Worm (Caenorhabditis elegans) whole organism, young adult: ENCODE results near the gene drap-1.

Source experiments
- C06A6.2 ChIP-seq: fragments of 200-800 bp; sonication (Bioruptor generic); conservative IDR thresholded peaks from 2 replicates; pipeline ENCODE4 v1.3.6; 2022; ENCODE audit warnings: missing genetic modification characterization, missing compliant biosample characterization
- F23B12.7 ChIP-seq: sonication (generic microtip); optimal IDR thresholded peaks from 2 replicates; lab custom pipeline; 2017; ENCODE audit warnings: missing genetic modification characterization, mild to moderate bottlenecking, missing compliant biosample characterization, antibody characterized with exemption, moderate library complexity; ENCODE audit not compliant: insufficient read depth
- F33H1.4 ChIP-seq: fragments of 200-800 bp; sonication (Bioruptor generic); IDR thresholded peaks from 2 replicates; pipeline ENCODE4 v1.3.6; 2022; ENCODE audit warnings: missing genetic modification reagents, missing genetic modification characterization, missing compliant biosample characterization
- F37B4.10 ChIP-seq: fragments of 200-800 bp; sonication (Bioruptor generic); IDR thresholded peaks from 2 replicates; pipeline ENCODE4 v1.3.6; 2022; ENCODE audit warnings: missing genetic modification characterization, missing compliant biosample characterization
- F49E8.2 ChIP-seq: sonication (generic microtip); optimal IDR thresholded peaks from 3 replicates; lab custom pipeline; 2017; ENCODE audit warnings: missing genetic modification characterization, mild to moderate bottlenecking, missing compliant biosample characterization, antibody characterized with exemption, moderate library complexity; ENCODE audit not compliant: insufficient read depth
- F55B11.4 ChIP-seq: sonication (generic microtip); optimal IDR thresholded peaks from 2 replicates; lab custom pipeline; 2016; ENCODE audit warnings: missing compliant biosample characterization, missing genetic modification characterization, borderline replicate concordance; ENCODE audit not compliant: insufficient read depth
- F57A8.1 ChIP-seq: fragments of 200-800 bp; sonication (Bioruptor generic); optimal IDR thresholded peaks from 2 replicates; lab custom pipeline; 2018; ENCODE audit warnings: mild to moderate bottlenecking, missing genetic modification characterization, moderate library complexity, missing compliant biosample characterization
- F57C9.4 ChIP-seq: sonication (generic microtip); optimal IDR thresholded peaks from 2 replicates; lab custom pipeline; 2017; ENCODE audit warnings: mild to moderate bottlenecking, missing genetic modification characterization, missing compliant biosample characterization
- Y56A3A.18 ChIP-seq: fragments of 200-800 bp; sonication (Bioruptor generic); IDR thresholded peaks from 2 replicates; pipeline ENCODE4 v1.3.6; 2022; ENCODE audit warnings: missing genetic modification reagents, missing genetic modification characterization, missing compliant biosample characterization
- akir-1 ChIP-seq: fragments of 200-800 bp; sonication (Bioruptor generic); optimal IDR thresholded peaks from 2 replicates; lab custom pipeline; 2018; ENCODE audit warnings: mild to moderate bottlenecking, missing genetic modification characterization, moderate library complexity, missing compliant biosample characterization
- aptf-2 ChIP-seq: fragments of 200-800 bp; sonication (Bioruptor generic); conservative IDR thresholded peaks from 2 replicates; pipeline ENCODE4 v1.3.6; 2022; ENCODE audit warnings: missing genetic modification reagents, missing genetic modification characterization, missing compliant biosample characterization
- aptf-3 ChIP-seq: fragments of 200-800 bp; sonication (Bioruptor generic); IDR thresholded peaks from 2 replicates; pipeline ENCODE4 v1.3.6; 2022; ENCODE audit warnings: missing genetic modification characterization, missing compliant biosample characterization
- attf-5 ChIP-seq: fragments of 200-800 bp; sonication (Bioruptor generic); optimal IDR thresholded peaks from 2 replicates; lab custom pipeline; 2018; ENCODE audit warnings: mild to moderate bottlenecking, missing genetic modification characterization, missing compliant biosample characterization
- cebp-1 ChIP-seq, 2 experiments: fragments of 200-800 bp in 1 of 2; sonication (Bioruptor generic) in 1 of 2; sonication (generic microtip) in 1 of 2; IDR thresholded peaks in 1 of 2; optimal IDR thresholded peaks in 1 of 2; 2 replicates each; pipeline versions ENCODE4 v1.3.6 to Lab custom; 2017 to 2022; ENCODE audit warnings: missing compliant biosample characterization in 2 of 2, missing genetic modification characterization in 2 of 2, mild to moderate bottlenecking in 1 of 2, missing genetic modification reagents in 1 of 2, moderate library complexity in 1 of 2
- ceh-100 ChIP-seq: fragments of 200-800 bp; sonication (Bioruptor generic); IDR thresholded peaks from 2 replicates; pipeline ENCODE4 v1.3.6; 2022; ENCODE audit warnings: missing genetic modification reagents, missing genetic modification characterization, missing compliant biosample characterization
- ceh-40 ChIP-seq: fragments of 200-800 bp; sonication (Bioruptor generic); IDR thresholded peaks from 2 replicates; pipeline ENCODE4 v1.3.6; 2022; ENCODE audit warnings: missing genetic modification characterization, missing compliant biosample characterization
- die-1 ChIP-seq: sonication (generic microtip); optimal IDR thresholded peaks from 2 replicates; lab custom pipeline; 2016; ENCODE audit warnings: missing genotype, mild to moderate bottlenecking, missing genetic modification characterization, missing compliant biosample characterization
- dpff-1 ChIP-seq: sonication (generic microtip); optimal IDR thresholded peaks from 2 replicates; lab custom pipeline; 2017; ENCODE audit warnings: mild to moderate bottlenecking, missing genetic modification characterization, missing compliant biosample characterization
- dpl-1 ChIP-seq: fragments of 150-350 bp; optimal IDR thresholded peaks from 2 replicates; lab custom pipeline; 2014; ENCODE audit warnings: missing biosample characterization, missing genetic modification reagents, missing genetic modification characterization
- efl-1 ChIP-seq: fragments of 150-350 bp; optimal IDR thresholded peaks from 2 replicates; lab custom pipeline; 2014; ENCODE audit warnings: missing biosample characterization, missing genetic modification reagents, missing genetic modification characterization
- egl-18 ChIP-seq: fragments of 200-800 bp; sonication (Bioruptor generic); IDR thresholded peaks from 2 replicates; pipeline ENCODE4 v1.3.6; 2022; ENCODE audit warnings: missing genetic modification reagents, missing genetic modification characterization, missing compliant biosample characterization
- egl-44 ChIP-seq: fragments of 200-800 bp; sonication (Bioruptor generic); IDR thresholded peaks from 2 replicates; pipeline ENCODE4 v1.3.6; 2022; ENCODE audit warnings: missing genetic modification reagents, missing genetic modification characterization, missing compliant biosample characterization
- ets-4 ChIP-seq: fragments of 200-800 bp; sonication (Bioruptor generic); optimal IDR thresholded peaks from 2 replicates; lab custom pipeline; 2018; ENCODE audit warnings: mild to moderate bottlenecking, missing genetic modification characterization, missing compliant biosample characterization
- him-1 ChIP-seq: sonication (generic microtip); optimal IDR thresholded peaks from 2 replicates; lab custom pipeline; 2016; ENCODE audit warnings: missing genotype, missing genetic modification reagents, missing genetic modification characterization, missing compliant biosample characterization
- hlh-26 ChIP-seq: fragments of 200-800 bp; sonication (Bioruptor generic); conservative IDR thresholded peaks from 2 replicates; pipeline ENCODE4 v1.3.6; 2022; ENCODE audit warnings: missing genetic modification reagents, missing genetic modification characterization, missing compliant biosample characterization
- hmg-1.2 ChIP-seq: fragments of 200-800 bp; sonication (Bioruptor generic); IDR thresholded peaks from 2 replicates; pipeline ENCODE4 v1.3.6; 2022; ENCODE audit warnings: missing genetic modification reagents, missing genetic modification characterization, missing compliant biosample characterization
- lag-1 ChIP-seq: fragments of 200-800 bp; sonication (Bioruptor generic); IDR thresholded peaks from 2 replicates; pipeline ENCODE4 v1.3.6; 2022; ENCODE audit warnings: missing genetic modification reagents, missing genetic modification characterization, missing compliant biosample characterization
- let-526 ChIP-seq: fragments of 200-800 bp; sonication (Bioruptor generic); IDR thresholded peaks from 2 replicates; pipeline ENCODE4 v1.3.6; 2022; ENCODE audit warnings: missing genetic modification reagents, missing genetic modification characterization, missing compliant biosample characterization
- let-607 ChIP-seq, 2 experiments: fragments of 200-800 bp in 1 of 2; sonication (Bioruptor generic) in 1 of 2; sonication (generic microtip) in 1 of 2; optimal IDR thresholded peaks; 2 replicates each; lab custom pipeline; 2016 to 2018; ENCODE audit warnings: mild to moderate bottlenecking in 2 of 2, missing compliant biosample characterization in 2 of 2, missing genetic modification characterization in 2 of 2, moderate library complexity in 2 of 2, missing genotype in 1 of 2
- lin-35 ChIP-seq, 3 experiments: fragments of 150-350 bp in 2 of 3; sonication (generic microtip) in 1 of 3; optimal IDR thresholded peaks; 2 replicates each; lab custom pipeline; 2014 to 2018; ENCODE audit warnings: missing biosample characterization in 3 of 3, missing genetic modification characterization in 3 of 3, missing genetic modification reagents in 3 of 3
- lin-54 ChIP-seq: fragments of 200-800 bp; sonication (Bioruptor generic); optimal IDR thresholded peaks from 2 replicates; lab custom pipeline; 2018; ENCODE audit warnings: mild to moderate bottlenecking, missing genetic modification characterization, missing compliant biosample characterization
- madf-10 ChIP-seq: sonication (generic microtip); optimal IDR thresholded peaks from 2 replicates; lab custom pipeline; 2016; ENCODE audit warnings: mild to moderate bottlenecking, missing genetic modification characterization, missing compliant biosample characterization
- nfya-2 ChIP-seq: fragments of 200-800 bp; sonication (Bioruptor generic); IDR thresholded peaks from 2 replicates; pipeline ENCODE4 v1.3.6; 2022; ENCODE audit warnings: missing genetic modification reagents, missing genetic modification characterization, missing compliant biosample characterization
- nfyb-1 ChIP-seq: fragments of 200-800 bp; sonication (Bioruptor generic); IDR thresholded peaks from 2 replicates; pipeline ENCODE4 v1.3.6; 2022; ENCODE audit warnings: missing genetic modification reagents, missing genetic modification characterization, missing compliant biosample characterization
- nhr-80 ChIP-seq: sonication (generic microtip); optimal IDR thresholded peaks from 2 replicates; lab custom pipeline; 2016; ENCODE audit warnings: missing genetic modification characterization, missing compliant biosample characterization
- pbrm-1 ChIP-seq: fragments of 200-800 bp; sonication (Bioruptor generic); IDR thresholded peaks from 2 replicates; pipeline ENCODE4 v1.3.6; 2022; ENCODE audit warnings: missing genetic modification reagents, missing genetic modification characterization, missing compliant biosample characterization
- repo-1 ChIP-seq: sonication (generic microtip); optimal IDR thresholded peaks from 2 replicates; lab custom pipeline; 2017; ENCODE audit warnings: mild to moderate bottlenecking, missing genetic modification characterization, missing compliant biosample characterization
- sdz-38 ChIP-seq: sonication (generic microtip); optimal IDR thresholded peaks from 2 replicates; lab custom pipeline; 2016; ENCODE audit warnings: missing genotype, missing genetic modification characterization, missing compliant biosample characterization
- sea-2 ChIP-seq: fragments of 200-800 bp; sonication (Bioruptor generic); IDR thresholded peaks from 2 replicates; pipeline ENCODE4 v1.3.6; 2022; ENCODE audit warnings: missing genetic modification characterization, missing compliant biosample characterization
- snpc-1.3 ChIP-seq: sonication (generic microtip); optimal IDR thresholded peaks from 2 replicates; lab custom pipeline; 2017; ENCODE audit warnings: missing genetic modification characterization, mild to moderate bottlenecking, missing compliant biosample characterization, antibody characterized with exemption, moderate library complexity, missing genotype, missing genetic modification reagents; ENCODE audit not compliant: insufficient read depth
- snpc-3.4 ChIP-seq: sonication (generic microtip); optimal IDR thresholded peaks from 2 replicates; lab custom pipeline; 2017; ENCODE audit warnings: missing genetic modification characterization, mild to moderate bottlenecking, missing compliant biosample characterization, antibody characterized with exemption, moderate library complexity, missing genotype, missing genetic modification reagents
- snpc-4 ChIP-seq, 5 experiments: fragments of 150-350 bp in 1 of 5; sonication (generic microtip) in 4 of 5; optimal IDR thresholded peaks; 2 replicates each; lab custom pipeline; 2014 to 2018; ENCODE audit warnings: missing genetic modification characterization in 5 of 5, missing biosample characterization in 3 of 5, antibody characterized with exemption in 2 of 5, mild to moderate bottlenecking in 2 of 5, missing compliant biosample characterization in 2 of 5, missing genotype in 2 of 5, moderate library complexity in 2 of 5, missing genetic modification reagents in 1 of 5
- tbp1 ChIP-seq: fragments of 200-800 bp; sonication (Bioruptor generic); optimal IDR thresholded peaks from 2 replicates; lab custom pipeline; 2018; ENCODE audit warnings: mild to moderate bottlenecking, missing genetic modification characterization, missing compliant biosample characterization
- xnd-1 ChIP-seq: sonication (generic microtip); optimal IDR thresholded peaks from 2 replicates; lab custom pipeline; 2016; ENCODE audit warnings: missing genotype, missing genetic modification reagents, missing genetic modification characterization, missing compliant biosample characterization
- zim-3 ChIP-seq: sonication (generic microtip); optimal IDR thresholded peaks from 2 replicates; lab custom pipeline; 2017; ENCODE audit warnings: mild to moderate bottlenecking, missing genetic modification characterization, moderate library complexity, missing compliant biosample characterization
- ztf-25 ChIP-seq: fragments of 200-800 bp; sonication (Bioruptor generic); IDR thresholded peaks from 2 replicates; pipeline ENCODE4 v1.3.6; 2022; ENCODE audit warnings: missing genetic modification reagents, missing genetic modification characterization, missing compliant biosample characterization

drap-1 gene

DNA sequence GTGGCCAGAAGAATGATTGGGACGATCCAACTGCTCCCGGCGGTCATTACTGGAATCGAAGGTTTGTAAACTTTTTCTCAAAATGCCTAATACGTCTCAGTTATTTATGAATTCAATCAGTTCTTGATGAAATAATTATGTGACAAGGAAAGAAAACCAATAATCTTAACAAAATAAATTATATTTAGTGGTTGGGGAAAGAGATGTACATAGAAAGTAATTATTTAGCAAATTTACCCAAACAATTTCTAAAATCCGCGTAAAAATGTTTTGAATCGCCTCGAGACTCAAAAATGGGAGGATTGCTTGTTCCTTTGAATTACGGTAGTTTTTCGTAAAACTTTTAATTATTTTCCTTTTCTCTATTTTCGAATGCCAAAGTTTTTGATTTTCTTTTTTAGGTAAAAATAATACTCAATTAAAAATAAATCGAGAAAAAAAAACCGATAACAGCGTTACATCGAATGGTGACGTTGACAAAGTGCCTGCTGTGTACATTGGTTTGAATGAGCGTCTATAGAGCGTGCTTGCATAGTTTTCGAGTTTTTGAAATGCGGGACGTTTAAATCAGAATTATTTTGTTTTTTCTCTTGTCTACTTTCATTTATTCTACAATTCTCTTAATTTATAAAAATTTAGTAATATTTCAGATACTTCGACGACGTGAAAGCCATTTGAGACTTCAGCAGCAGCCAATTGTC, at the start of gene drap-1, which contains the start of gene aagr-3:
Gene drap-1, plus strand, starts transcription at position 645 of the 701 bp plus-strand sequence.
Gene aagr-3, minus strand, starts transcription at position 51 of the 701 bp plus-strand sequence.
- TF ChIP-seq sea-2 (no peak), sdz-38 (no peak), ets-4 (GFP tag; lab: Kevin White, UChicago) (no peak), die-1 (tag; lab: Kevin White, UChicago) (no peak), cebp-1 (GFP tag; IDR thresholded peaks at IDR 0.05; lab: Robert Waterston, UW) (no peak), cebp-1 (tag; optimal IDR thresholded peaks at IDR 0.05; lab: Kevin White, UChicago) (peak; percentile 40), snpc-3.4 (peak; percentile 54), him-1 (tag; lab: Kevin White, UChicago) (no peak), tbp1 (GFP tag; lab: Kevin White, UChicago) (peak; percentile 0), F57A8.1 (GFP tag; lab: Kevin White, UChicago) (no peak), aptf-2 (no peak), ztf-25 (GFP tag; lab: Robert Waterston, UW) (no peak), let-526 (GFP tag; lab: Robert Waterston, UW) (no peak), F37B4.10 (GFP tag; lab: Robert Waterston, UW) (no peak), dpl-1 (peak; percentile 10), hmg-1.2 (no peak), xnd-1 (no peak), F33H1.4 (GFP tag; lab: Robert Waterston, UW) (peak; percentile 50; the same call in 1 of the 2 replicates), C06A6.2 (GFP tag; lab: Robert Waterston, UW) (no peak), ceh-100 (GFP tag; lab: Robert Waterston, UW) (no peak), madf-10 (tag; lab: Kevin White, UChicago) (no peak), lin-35 (GFP tag; optimal IDR thresholded peaks at IDR 0.05; lab: Kevin White, UChicago) (no peak), lin-54 (GFP tag; lab: Kevin White, UChicago) (peak; percentile 42), lag-1 (GFP tag; lab: Robert Waterston, UW) (no peak), nfyb-1 (no peak), attf-5 (GFP tag; lab: Kevin White, UChicago) (peak; percentile 61), nhr-80 (peak; percentile 66), egl-44 (no peak), dpff-1 (tag; lab: Kevin White, UChicago) (no peak), aptf-3 (GFP tag; lab: Robert Waterston, UW) (no peak), efl-1 (GFP tag; lab: Kevin White, UChicago) (peak; percentile 3), nfya-2 (GFP tag; lab: Robert Waterston, UW) (no peak), Y56A3A.18 (GFP tag; lab: Robert Waterston, UW) (no peak), F23B12.7 (tag; lab: Kevin White, UChicago) (no peak), snpc-1.3 (tag; lab: Kevin White, UChicago) (no peak), hlh-26 (no peak), F55B11.4 (no peak), repo-1 (no peak), let-607 (tag; optimal IDR thresholded peaks at IDR 0.05; lab: Kevin White, UChicago) (no peak), egl-18 (GFP tag; lab: Robert Waterston, UW) (no peak), F57C9.4 (tag; lab: Kevin White, UChicago) (no peak), ceh-40 (GFP tag; lab: Robert Waterston, UW) (no peak), akir-1 (GFP tag; lab: Kevin White, UChicago) (no peak), pbrm-1 (GFP tag; lab: Robert Waterston, UW) (no peak), F49E8.2 (tag; lab: Kevin White, UChicago) (no peak), zim-3 (tag; lab: Kevin White, UChicago) (no peak), snpc-4 (GFP tag; optimal IDR thresholded peaks at IDR 0.05; lab: Kevin White, UChicago) (no peak), snpc-4 (tag; optimal IDR thresholded peaks at IDR 0.05; lab: Kevin White, UChicago) (peak in 1 of 4 experiments; percentile 8)
